Fruit fly (Drosophila melanogaster) whole organism, wandering third instar larva: ENCODE data around the gene Gem4b.
A peak's percentile ranks its signal among the peaks of the same experiment; 100 is the strongest.

Experiments
- Abd-B ChIP-seq: fragments of >200 bp; optimal IDR thresholded peaks from 2 replicates; lab custom pipeline; 2017; ENCODE audit warnings: missing biosample characterization, missing genetic modification characterization
- CG32264 ChIP-seq: fragments of 200-800 bp; sonication (Bioruptor generic); optimal IDR thresholded peaks from 2 replicates; lab custom pipeline; 2016; ENCODE audit warnings: missing biosample characterization, missing genetic modification characterization
- CrebA ChIP-seq: fragments of 200-800 bp; sonication (Bioruptor generic); optimal IDR thresholded peaks from 2 replicates; lab custom pipeline; 2016; ENCODE audit warnings: missing biosample characterization, mild to moderate bottlenecking, missing genetic modification characterization, borderline replicate concordance
- Dif ChIP-seq: fragments of 200-275, 200-300 bp; sonication (Bioruptor generic); optimal IDR thresholded peaks from 2 replicates; lab custom pipeline; 2018; ENCODE audit warnings: missing biosample characterization, missing genetic modification characterization; ENCODE audit not compliant: partially characterized antibody
- HLH106 ChIP-seq: fragments of 200-800 bp; optimal IDR thresholded peaks from 3 replicates; lab custom pipeline; 2019; ENCODE audit warnings: missing biosample characterization, mild to moderate bottlenecking, missing genetic modification characterization, moderate library complexity
- Rel ChIP-seq, 2 experiments: fragments of 200-800 bp; sonication (Bioruptor generic) in 1 of 2; optimal IDR thresholded peaks; 2 replicates in 1 of 2; 3 replicates in 1 of 2; lab custom pipeline; 2016 to 2019; ENCODE audit warnings: mild to moderate bottlenecking in 2 of 2, missing biosample characterization in 2 of 2, missing genetic modification characterization in 2 of 2, moderate library complexity in 1 of 2
- h ChIP-seq: fragments of 200-800 bp; sonication (Bioruptor generic); optimal IDR thresholded peaks from 3 replicates; lab custom pipeline; 2016; ENCODE audit warnings: missing biosample characterization, mild to moderate bottlenecking, missing genetic modification characterization
- jim ChIP-seq: fragments of 175-275, 200-325 bp; sonication (Bioruptor generic); optimal IDR thresholded peaks from 2 replicates; lab custom pipeline; 2016; ENCODE audit warnings: missing biosample characterization, mild to moderate bottlenecking, missing genetic modification characterization
- lola ChIP-seq: fragments of >200 bp; optimal IDR thresholded peaks from 2 replicates; lab custom pipeline; 2017; ENCODE audit warnings: missing biosample characterization, missing genetic modification characterization
- pan ChIP-seq: fragments of >200 bp; optimal IDR thresholded peaks from 2 replicates; lab custom pipeline; 2017
- usp ChIP-seq: fragments of >200 bp; optimal IDR thresholded peaks from 2 replicates; lab custom pipeline; 2017; ENCODE audit warnings: missing biosample characterization, missing genetic modification characterization
- woc ChIP-seq: sonication (Bioruptor generic); optimal IDR thresholded peaks from 2 replicates; lab custom pipeline; 2016; ENCODE audit warnings: missing biosample characterization, mild to moderate bottlenecking, missing genetic modification characterization

- TF ChIP-seq Rel (GFP tag; optimal IDR thresholded peaks at IDR 0.05; lab: Kevin White, UChicago), result no peak
- TF ChIP-seq Rel (tag; optimal IDR thresholded peaks at IDR 0.05; lab: Kevin White, UChicago), result no peak
- no peak for TF ChIP-seq CrebA
- TF ChIP-seq pan (lab: Kevin White, UChicago), result no peak
- no peak for TF ChIP-seq jim (GFP tag; lab: Kevin White, UChicago)
- no peak for TF ChIP-seq CG32264
- TF ChIP-seq h (GFP tag; lab: Kevin White, UChicago), result peak; percentile 9
- TF ChIP-seq lola (GFP tag; lab: Kevin White, UChicago), result no peak
- no peak for TF ChIP-seq HLH106
- TF ChIP-seq usp (GFP tag; lab: Kevin White, UChicago), result no peak
- TF ChIP-seq Abd-B, result no peak
- TF ChIP-seq woc (GFP tag; lab: Kevin White, UChicago), result no peak
- no peak for TF ChIP-seq Dif (GFP tag; lab: Kevin White, UChicago)
Measured at dm6 chrX:3936174-3936573, 4.5 kb upstream of the Gem4b start, which contains the start of the genes CG2938 and Glos.
